Worm (Caenorhabditis elegans) whole organism, late embryonic: Measurements from ENCODE around the gene idi-1.

ENCODE experiments used
- ahr-1 ChIP-seq: sonication (generic microtip); optimal IDR thresholded peaks from 2 replicates; lab custom pipeline; 2016; ENCODE audit warnings: missing genetic modification characterization, missing compliant biosample characterization
- ama-1 ChIP-seq: fragments of 150-350 bp; optimal IDR thresholded peaks from 2 replicates; lab custom pipeline; 2014
- fkh-10 ChIP-seq: fragments of 150-350 bp; optimal IDR thresholded peaks from 2 replicates; lab custom pipeline; 2014; ENCODE audit warnings: missing biosample characterization, missing genetic modification reagents, missing genetic modification characterization
- hlh-8 ChIP-seq: sonication (generic microtip); optimal IDR thresholded peaks from 2 replicates; lab custom pipeline; 2016; ENCODE audit warnings: missing genotype, missing genetic modification characterization, missing compliant biosample characterization
- nhr-11 ChIP-seq: fragments of 150-350 bp; optimal IDR thresholded peaks from 2 replicates; lab custom pipeline; 2014; ENCODE audit warnings: missing biosample characterization, missing genetic modification characterization
- nhr-232 ChIP-seq: sonication (generic microtip); optimal IDR thresholded peaks from 2 replicates; lab custom pipeline; 2016; ENCODE audit warnings: missing genetic modification characterization, missing compliant biosample characterization
- pha-4 ChIP-seq: fragments of 150-350 bp; optimal IDR thresholded peaks from 2 replicates; lab custom pipeline; 2018; ENCODE audit warnings: missing biosample characterization, missing genetic modification reagents, missing genetic modification characterization
- rnt-1 ChIP-seq: sonication (generic microtip); optimal IDR thresholded peaks from 2 replicates; lab custom pipeline; 2016; ENCODE audit warnings: missing genetic modification characterization, missing compliant biosample characterization
- sox-4 ChIP-seq: sonication (generic microtip); optimal IDR thresholded peaks from 2 replicates; lab custom pipeline; 2017; ENCODE audit warnings: mild to moderate bottlenecking, missing genetic modification characterization, inconsistent platforms, missing compliant biosample characterization
- unc-55 ChIP-seq: sonication (generic microtip); optimal IDR thresholded peaks from 2 replicates; lab custom pipeline; 2017; ENCODE audit warnings: missing biosample characterization, missing genetic modification reagents, missing genetic modification characterization

DNA sequence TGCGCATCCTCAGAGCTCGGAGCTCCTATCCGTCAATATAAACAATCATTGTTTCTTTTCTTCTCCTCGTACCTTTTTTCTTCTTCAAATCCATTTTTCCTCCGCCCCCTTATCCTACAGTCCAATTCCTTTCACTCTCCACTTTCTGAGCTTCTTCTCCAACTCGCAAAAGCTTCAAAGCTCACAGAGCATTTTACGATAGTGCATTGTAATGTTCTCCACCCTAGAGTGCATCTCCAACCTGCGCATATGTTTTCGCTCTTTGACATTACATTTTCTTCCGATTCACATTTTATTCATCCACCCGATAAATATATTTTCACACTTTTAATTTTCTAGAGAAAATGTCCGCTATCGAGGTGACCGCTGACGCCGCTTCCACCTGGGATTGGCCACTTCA lies 46.3 kb downstream of the idi-1 start, which contains the start of gene hsp-12.2:
- no peak for TF ChIP-seq nhr-232 (tag; lab: Kevin White, UChicago)
- TF ChIP-seq sox-4 (tag; lab: Kevin White, UChicago), result no peak
- TF ChIP-seq nhr-11 (tag; lab: Kevin White, UChicago), result no peak
- no peak for TF ChIP-seq pha-4 (tag; lab: Kevin White, UChicago)
- no peak for TF ChIP-seq rnt-1 (tag; lab: Kevin White, UChicago)
- TF ChIP-seq unc-55 (GFP tag; lab: Kevin White, UChicago), result no peak
- TF ChIP-seq hlh-8 (tag; lab: Kevin White, UChicago), result no peak
- no peak for TF ChIP-seq ama-1 (lab: Kevin White, UChicago)
- no peak for TF ChIP-seq ahr-1 (tag; lab: Kevin White, UChicago)
- TF ChIP-seq fkh-10, result no peak
